Fruit fly (Drosophila melanogaster) whole organism, embryonic: ENCODE data around the gene brm.

Source experiments
- BEAF-32 ChIP-seq: fragments of 200-800 bp; sonication (Bioruptor generic); optimal IDR thresholded peaks from 3 replicates; lab custom pipeline; 2017; ENCODE audit warnings: missing biosample characterization, missing genetic modification characterization, mild to moderate bottlenecking, moderate library complexity, missing genetic modification reagents
- CG10267 ChIP-seq: fragments of 200-800 bp; sonication (Bioruptor generic); optimal IDR thresholded peaks from 2 replicates; lab custom pipeline; 2018; ENCODE audit warnings: missing biosample characterization, mild to moderate bottlenecking, missing genetic modification characterization, moderate library complexity
- CG10654 ChIP-seq: fragments of 200-800 bp; sonication (Bioruptor generic); optimal IDR thresholded peaks from 2 replicates; lab custom pipeline; 2016; ENCODE audit warnings: missing biosample characterization, missing genetic modification characterization
- CG11456 ChIP-seq: fragments of 200-800 bp; sonication (Bioruptor generic); IDR thresholded peaks from 3 replicates; pipeline ENCODE4 v1.3.6; 2022; ENCODE audit warnings: missing biosample characterization, missing genetic modification characterization
- CG11723 ChIP-seq: fragments of 200-800 bp; sonication (Bioruptor generic); optimal IDR thresholded peaks from 2 replicates; lab custom pipeline; 2017; ENCODE audit warnings: missing biosample characterization, mild to moderate bottlenecking, missing genetic modification characterization
- CG12391 ChIP-seq: fragments of 200-800 bp; sonication (Bioruptor generic); optimal IDR thresholded peaks from 3 replicates; lab custom pipeline; 2018; ENCODE audit warnings: missing biosample characterization, mild to moderate bottlenecking, missing genetic modification characterization, moderate library complexity
- CG12942 ChIP-seq: fragments of 200-800 bp; sonication (Bioruptor generic); optimal IDR thresholded peaks from 3 replicates; lab custom pipeline; 2016; ENCODE audit warnings: missing biosample characterization, missing genetic modification characterization
- CG14014 ChIP-seq: fragments of 200-800 bp; sonication (Bioruptor generic); IDR thresholded peaks from 2 replicates; pipeline ENCODE4 v1.3.6; 2022; ENCODE audit warnings: missing biosample characterization, missing genetic modification characterization
- CG14710 ChIP-seq: fragments of 200-800 bp; sonication (Bioruptor generic); optimal IDR thresholded peaks from 3 replicates; lab custom pipeline; 2019; ENCODE audit warnings: missing biosample characterization, mild to moderate bottlenecking, missing genetic modification characterization, moderate library complexity
- CG15073 ChIP-seq: fragments of 200-800 bp; sonication (Bioruptor generic); optimal IDR thresholded peaks from 2 replicates; lab custom pipeline; 2016; ENCODE audit warnings: missing biosample characterization, missing genetic modification characterization
- CG16813 ChIP-seq: fragments of 200-800 bp; sonication (Bioruptor generic); IDR thresholded peaks from 3 replicates; pipeline ENCODE4 v1.3.6; 2022; ENCODE audit warnings: missing biosample characterization, missing genetic modification characterization; ENCODE audit not compliant: partially characterized antibody
- CG17361 ChIP-seq: fragments of 200-800 bp; sonication (Bioruptor generic); IDR thresholded peaks from 3 replicates; pipeline ENCODE4 v1.3.6; 2022; ENCODE audit warnings: missing biosample characterization, missing genetic modification characterization
- CG3065 ChIP-seq: fragments of 200-800 bp; sonication (Bioruptor generic); optimal IDR thresholded peaks from 2 replicates; lab custom pipeline; 2016; ENCODE audit warnings: missing biosample characterization, missing genetic modification characterization
- CG32532 ChIP-seq: fragments of 200-800 bp; sonication (Bioruptor generic); IDR thresholded peaks from 2 replicates; pipeline ENCODE4 v1.3.6; 2022; ENCODE audit warnings: missing biosample characterization, missing genetic modification characterization
- CG4820 ChIP-seq: fragments of 200-800 bp; sonication (Bioruptor generic); optimal IDR thresholded peaks from 3 replicates; lab custom pipeline; 2016; ENCODE audit warnings: missing biosample characterization, missing genetic modification characterization
- CG7357 ChIP-seq: fragments of 200-800 bp; sonication (Bioruptor generic); IDR thresholded peaks from 3 replicates; pipeline ENCODE4 v1.3.6; 2022; ENCODE audit warnings: missing biosample characterization, missing genetic modification characterization
- CG7556 ChIP-seq: fragments of 200-800 bp; sonication (Bioruptor generic); optimal IDR thresholded peaks from 2 replicates; lab custom pipeline; 2017; ENCODE audit warnings: missing biosample characterization, mild to moderate bottlenecking, missing genetic modification characterization
- CG7987 ChIP-seq: fragments of 200-800 bp; sonication (Bioruptor generic); optimal IDR thresholded peaks from 2 replicates; lab custom pipeline; 2018; ENCODE audit warnings: missing biosample characterization, mild to moderate bottlenecking, missing genetic modification characterization, moderate library complexity
- CG9727 ChIP-seq: fragments of 200-800 bp; sonication (Bioruptor generic); optimal IDR thresholded peaks from 3 replicates; lab custom pipeline; 2017; ENCODE audit warnings: missing biosample characterization, mild to moderate bottlenecking, missing genetic modification characterization
- CG9876 ChIP-seq: fragments of 200-800 bp; sonication (Bioruptor generic); optimal IDR thresholded peaks from 2 replicates; lab custom pipeline; 2016; ENCODE audit warnings: missing biosample characterization, missing genetic modification characterization
- Dad ChIP-seq: fragments of 200-800 bp; sonication (Bioruptor generic); optimal IDR thresholded peaks from 3 replicates; lab custom pipeline; 2016; ENCODE audit warnings: missing biosample characterization, missing genetic modification characterization
- Dip2 ChIP-seq: fragments of 200-800 bp; sonication (Bioruptor generic); IDR thresholded peaks from 2 replicates; pipeline ENCODE4 v1.3.6; 2022; ENCODE audit warnings: missing biosample characterization, missing genetic modification characterization
- Dip3 ChIP-seq: fragments of 200-800 bp; sonication (Bioruptor generic); optimal IDR thresholded peaks from 3 replicates; lab custom pipeline; 2016; ENCODE audit warnings: missing biosample characterization, missing genetic modification characterization
- Elba2 ChIP-seq: fragments of 200-800 bp; sonication (Bioruptor generic); optimal IDR thresholded peaks from 3 replicates; lab custom pipeline; 2016; ENCODE audit warnings: missing biosample characterization, missing genetic modification characterization
- Ets97D ChIP-seq: fragments of 200-800 bp; sonication (Bioruptor generic); optimal IDR thresholded peaks from 3 replicates; lab custom pipeline; 2016; ENCODE audit warnings: missing biosample characterization, missing genetic modification characterization
- HLH4C ChIP-seq: fragments of 200-800 bp; sonication (Bioruptor generic); IDR thresholded peaks from 3 replicates; pipeline ENCODE4 v1.3.6; 2022; ENCODE audit warnings: missing biosample characterization, missing genetic modification characterization; ENCODE audit not compliant: partially characterized antibody
- Hmx ChIP-seq: fragments of 200-800 bp; sonication (Bioruptor generic); optimal IDR thresholded peaks from 2 replicates; lab custom pipeline; 2016; ENCODE audit warnings: missing biosample characterization, missing genetic modification characterization
- NC2β ChIP-seq: fragments of 200-800 bp; sonication (Bioruptor generic); optimal IDR thresholded peaks from 2 replicates; lab custom pipeline; 2016; ENCODE audit warnings: missing biosample characterization, missing genetic modification characterization
- NK7.1 ChIP-seq: fragments of 200-800 bp; sonication (Bioruptor generic); optimal IDR thresholded peaks from 3 replicates; lab custom pipeline; 2016; ENCODE audit warnings: missing biosample characterization, missing genetic modification characterization
- Opbp ChIP-seq: fragments of 200-800 bp; sonication (Bioruptor generic); IDR thresholded peaks from 3 replicates; pipeline ENCODE4 v1.3.6; 2022; ENCODE audit warnings: missing biosample characterization, missing genetic modification characterization; ENCODE audit not compliant: partially characterized antibody
- Pdp1 ChIP-seq, 2 experiments: fragments of 200-800 bp; sonication (Bioruptor generic); optimal IDR thresholded peaks; 3 replicates each; lab custom pipeline; 2016; ENCODE audit warnings: missing biosample characterization in 2 of 2, missing genetic modification characterization in 2 of 2, mild to moderate bottlenecking in 1 of 2, moderate library complexity in 1 of 2
- Xrp1 ChIP-seq: fragments of 200-800 bp; sonication (Bioruptor generic); IDR thresholded peaks from 2 replicates; pipeline ENCODE4 v1.3.6; 2022; ENCODE audit warnings: missing biosample characterization, missing genetic modification characterization
- ara ChIP-seq: fragments of 200-800 bp; sonication (Bioruptor generic); IDR thresholded peaks from 2 replicates; pipeline ENCODE4 v1.3.6; 2022; ENCODE audit warnings: missing biosample characterization, missing genetic modification characterization
- cad ChIP-seq: fragments of >200 bp; optimal IDR thresholded peaks from 2 replicates; lab custom pipeline; 2017; ENCODE audit warnings: missing biosample characterization, missing genetic modification characterization
- gsb ChIP-seq: fragments of 200-800 bp; sonication (Bioruptor generic); IDR thresholded peaks from 2 replicates; pipeline ENCODE4 v1.3.6; 2022; ENCODE audit warnings: missing biosample characterization, missing genetic modification characterization
- gsb-n ChIP-seq: fragments of 200-800 bp; sonication (Bioruptor generic); optimal IDR thresholded peaks from 3 replicates; lab custom pipeline; 2018; ENCODE audit warnings: missing biosample characterization, mild to moderate bottlenecking, missing genetic modification characterization
- kay ChIP-seq: fragments of 200-800 bp; sonication (Bioruptor generic); optimal IDR thresholded peaks from 2 replicates; lab custom pipeline; 2016; ENCODE audit warnings: missing biosample characterization, missing genetic modification characterization
- ken ChIP-seq: fragments of 200-800 bp; sonication (Bioruptor generic); IDR thresholded peaks from 3 replicates; pipeline ENCODE4 v1.3.6; 2022; ENCODE audit warnings: missing biosample characterization, missing genetic modification characterization
- maf-S ChIP-seq: fragments of 200-800 bp; sonication (Bioruptor generic); optimal IDR thresholded peaks from 2 replicates; lab custom pipeline; 2016; ENCODE audit warnings: missing biosample characterization, missing genetic modification characterization
- mirr ChIP-seq: fragments of 200-800 bp; sonication (Bioruptor generic); optimal IDR thresholded peaks from 3 replicates; lab custom pipeline; 2018; ENCODE audit warnings: missing biosample characterization, mild to moderate bottlenecking, missing genetic modification characterization
- nerfin-1 ChIP-seq: fragments of 200-800 bp; sonication (Bioruptor generic); optimal IDR thresholded peaks from 3 replicates; lab custom pipeline; 2019; ENCODE audit warnings: missing biosample characterization, mild to moderate bottlenecking, missing genetic modification characterization, moderate library complexity
- pita ChIP-seq: fragments of 200-800 bp; sonication (Bioruptor generic); optimal IDR thresholded peaks from 2 replicates; lab custom pipeline; 2017; ENCODE audit warnings: missing biosample characterization, mild to moderate bottlenecking, missing genetic modification characterization
- pnt ChIP-seq: fragments of 200-800 bp; sonication (Bioruptor generic); optimal IDR thresholded peaks from 3 replicates; lab custom pipeline; 2016; ENCODE audit warnings: missing biosample characterization, missing genetic modification characterization
- scrt ChIP-seq: fragments of 200-800 bp; sonication (Bioruptor generic); optimal IDR thresholded peaks from 2 replicates; lab custom pipeline; 2018; ENCODE audit warnings: missing biosample characterization, mild to moderate bottlenecking, missing genetic modification characterization, moderate library complexity
- slbo ChIP-seq: fragments of 200-800 bp; sonication (Bioruptor generic); IDR thresholded peaks from 2 replicates; pipeline ENCODE4 v1.3.6; 2022; ENCODE audit warnings: missing biosample characterization, missing genetic modification characterization
- sug ChIP-seq: fragments of 200-800 bp; optimal IDR thresholded peaks from 2 replicates; lab custom pipeline; 2019; ENCODE audit warnings: missing biosample characterization, mild to moderate bottlenecking, missing genetic modification characterization, moderate library complexity
- tgo ChIP-seq: fragments of 200-800 bp; sonication (Bioruptor generic); IDR thresholded peaks from 3 replicates; pipeline ENCODE4 v1.3.6; 2022; ENCODE audit warnings: missing biosample characterization, missing genetic modification characterization
- vfl ChIP-seq: fragments of 200-800 bp; sonication (Bioruptor generic); optimal IDR thresholded peaks from 2 replicates; lab custom pipeline; 2016; ENCODE audit warnings: missing biosample characterization, missing genetic modification characterization
- vvl ChIP-seq: fragments of 200-800 bp; sonication (Bioruptor generic); IDR thresholded peaks from 2 replicates; pipeline ENCODE4 v1.3.6; 2022; ENCODE audit warnings: missing biosample characterization, missing genetic modification characterization
- zfh2 ChIP-seq: fragments of 200-800 bp; sonication (Bioruptor generic); optimal IDR thresholded peaks from 2 replicates; lab custom pipeline; 2016; ENCODE audit warnings: missing biosample characterization, missing genetic modification characterization

Gene brm

DNA sequence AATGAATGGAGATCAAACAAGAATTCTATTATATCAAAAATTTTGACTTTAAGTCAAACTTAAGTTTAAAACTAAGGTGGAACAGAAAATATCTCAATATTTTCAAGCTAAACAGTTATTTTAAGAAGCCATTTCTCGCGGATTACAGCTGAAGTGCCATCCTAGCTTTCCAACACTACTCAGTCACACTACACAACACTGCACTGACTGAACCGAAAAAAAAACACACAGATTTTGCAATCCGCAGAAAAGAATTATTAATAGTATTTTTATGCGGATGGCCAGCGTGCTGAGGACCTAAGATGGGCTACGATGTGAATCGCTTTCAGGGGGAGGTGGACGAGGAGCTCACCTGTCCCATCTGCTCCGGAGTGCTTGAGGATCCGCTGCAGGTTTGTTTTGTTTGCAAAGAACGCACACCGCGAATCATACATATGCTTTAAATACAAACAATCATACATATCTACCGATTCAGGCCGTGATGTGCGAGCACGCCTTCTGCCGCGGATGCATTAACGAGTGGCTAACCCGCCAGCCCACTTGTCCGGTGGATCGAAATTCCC lies 26.1 kb downstream of the brm start, which contains the start of gene elgi:
TSS of gene elgi (plus strand) at position 103 of the 563 bp plus-strand sequence.
- TF ChIP-seq CG7987 (GFP tag; lab: Kevin White, UChicago) (no peak), CG9876 (GFP tag; lab: Kevin White, UChicago) (peak; percentile 44), CG16813 (GFP tag; lab: Robert Waterston, UW) (no peak), CG12942 (GFP tag; lab: Kevin White, UChicago) (peak; percentile 51), CG15073 (GFP tag; lab: Kevin White, UChicago) (no peak), CG3065 (GFP tag; lab: Kevin White, UChicago) (no peak), nerfin-1 (tag; lab: Kevin White, UChicago) (peak; percentile 18), Dad (GFP tag; lab: Kevin White, UChicago) (peak; percentile 43), Xrp1 (GFP tag; lab: Robert Waterston, UW) (peak; percentile 65), vfl (GFP tag; lab: Kevin White, UChicago) (peak; percentile 51), NK7.1 (no peak), CG10654 (GFP tag; lab: Kevin White, UChicago) (peak; percentile 31), cad (GFP tag; lab: Kevin White, UChicago) (no peak), CG14710 (tag; lab: Kevin White, UChicago) (peak; percentile 35), CG4820 (GFP tag; lab: Kevin White, UChicago) (peak; percentile 47), pita (GFP tag; lab: Kevin White, UChicago) (no peak), slbo (peak; percentile 90), pnt (GFP tag; lab: Kevin White, UChicago) (peak; percentile 28), CG7556 (GFP tag; lab: Kevin White, UChicago) (peak; percentile 38), CG17361 (no peak; the same call in 2 of the 3 replicates), zfh2 (GFP tag; lab: Kevin White, UChicago) (peak; percentile 84), mirr (GFP tag; lab: Kevin White, UChicago) (peak; percentile 47), HLH4C (GFP tag; lab: Robert Waterston, UW) (no peak), Dip2 (GFP tag; lab: Robert Waterston, UW) (no peak), kay (GFP tag; lab: Kevin White, UChicago) (no peak), Hmx (GFP tag; lab: Kevin White, UChicago) (no peak), vvl (GFP tag; lab: Robert Waterston, UW) (peak; percentile 61), sug (tag; lab: Kevin White, UChicago) (peak; percentile 58), CG9727 (GFP tag; lab: Kevin White, UChicago) (no peak), scrt (no peak), tgo (GFP tag; lab: Robert Waterston, UW) (0 out of 3 replicates have a peak, but pooled peaks have one; percentile 25), Opbp (GFP tag; lab: Robert Waterston, UW) (0 out of 3 replicates have a peak, but pooled peaks have one; percentile 18), CG11723 (GFP tag; lab: Kevin White, UChicago) (no peak), gsb (GFP tag; lab: Robert Waterston, UW) (0 out of 2 replicates have a peak, but pooled peaks have one; percentile 24), CG32532 (GFP tag; lab: Robert Waterston, UW) (peak; percentile 58; the same call in 1 of the 2 replicates), Pdp1 (GFP tag; optimal IDR thresholded peaks at IDR 0.05; lab: Kevin White, UChicago) (peak; percentile 48 to 55), ken (GFP tag; lab: Robert Waterston, UW) (peak; percentile 74; the same call in 2 of the 3 replicates), CG7357 (GFP tag; lab: Robert Waterston, UW) (no peak), maf-S (GFP tag; lab: Kevin White, UChicago) (peak; percentile 65), Dip3 (GFP tag; lab: Kevin White, UChicago) (peak; percentile 63), gsb-n (no peak), Elba2 (peak; percentile 11), NC2β (peak; percentile 49), CG14014 (GFP tag; lab: Robert Waterston, UW) (0 out of 2 replicates have a peak, but pooled peaks have one; percentile 22), BEAF-32 (GFP tag; lab: Kevin White, UChicago) (peak; percentile 12), CG10267 (peak; percentile 95), ara (GFP tag; lab: Robert Waterston, UW) (0 out of 2 replicates have a peak, but pooled peaks have one; percentile 17), Ets97D (GFP tag; lab: Kevin White, UChicago) (peak; percentile 53), CG11456 (GFP tag; lab: Robert Waterston, UW) (peak; percentile 79), CG12391 (peak; percentile 47)
